Fruit fly (Drosophila melanogaster) whole organism, embryonic: ENCODE data around the gene Cpr23B.

Source experiments
- ATbp ChIP-seq: fragments of 200-800 bp; sonication (Bioruptor generic); optimal IDR thresholded peaks from 2 replicates; lab custom pipeline; 2017; ENCODE audit warnings: missing biosample characterization, mild to moderate bottlenecking, missing genetic modification characterization, missing genetic modification reagents
- Abd-B ChIP-seq: fragments of 200-800 bp; sonication (Bioruptor generic); optimal IDR thresholded peaks from 2 replicates; lab custom pipeline; 2018; ENCODE audit warnings: missing biosample characterization, mild to moderate bottlenecking, missing genetic modification characterization, moderate library complexity
- CG10565 ChIP-seq: fragments of 200-800 bp; sonication (Bioruptor generic); optimal IDR thresholded peaks from 3 replicates; lab custom pipeline; 2016; ENCODE audit warnings: missing biosample characterization, mild to moderate bottlenecking, missing genetic modification characterization
- CG11093 ChIP-seq: fragments of 200-800 bp; sonication (Bioruptor generic); IDR thresholded peaks from 3 replicates; pipeline ENCODE4 v1.3.6; 2022; ENCODE audit warnings: missing biosample characterization, missing genetic modification characterization
- CG11398 ChIP-seq: fragments of 200-800 bp; sonication (Bioruptor generic); optimal IDR thresholded peaks from 2 replicates; lab custom pipeline; 2016; ENCODE audit warnings: missing biosample characterization, missing genetic modification characterization
- CG11695 ChIP-seq: fragments of 200-800 bp; sonication (Bioruptor generic); IDR thresholded peaks from 3 replicates; pipeline ENCODE4 v1.3.6; 2022; ENCODE audit warnings: missing biosample characterization, missing genetic modification characterization
- CG13624 ChIP-seq: fragments of 200-800 bp; sonication (Bioruptor generic); optimal IDR thresholded peaks from 2 replicates; lab custom pipeline; 2016; ENCODE audit warnings: missing biosample characterization, missing genetic modification characterization
- CG1603 ChIP-seq: fragments of 200-800 bp; sonication (Bioruptor generic); optimal IDR thresholded peaks from 2 replicates; lab custom pipeline; 2019; ENCODE audit warnings: missing biosample characterization, mild to moderate bottlenecking, missing genetic modification characterization, moderate library complexity
- CG16815 ChIP-seq: fragments of 200-800 bp; sonication (Bioruptor generic); optimal IDR thresholded peaks from 3 replicates; lab custom pipeline; 2017; ENCODE audit warnings: missing biosample characterization, mild to moderate bottlenecking, missing genetic modification characterization
- CG1792 ChIP-seq: fragments of 200-800 bp; sonication (Bioruptor generic); optimal IDR thresholded peaks from 2 replicates; lab custom pipeline; 2016; ENCODE audit warnings: missing biosample characterization, missing genetic modification characterization
- CG1832 ChIP-seq: fragments of 200-800 bp; sonication (Bioruptor generic); optimal IDR thresholded peaks from 2 replicates; lab custom pipeline; 2017; ENCODE audit warnings: missing biosample characterization, mild to moderate bottlenecking, missing genetic modification characterization, inconsistent platforms
- CG2202 ChIP-seq: fragments of 200-800 bp; sonication (Bioruptor generic); optimal IDR thresholded peaks from 2 replicates; lab custom pipeline; 2018; ENCODE audit warnings: missing biosample characterization, mild to moderate bottlenecking, missing genetic modification characterization
- CG32532 ChIP-seq: fragments of 200-800 bp; sonication (Bioruptor generic); IDR thresholded peaks from 2 replicates; pipeline ENCODE4 v1.3.6; 2022; ENCODE audit warnings: missing biosample characterization, missing genetic modification characterization
- CG42726 ChIP-seq: fragments of 200-800 bp; sonication (Bioruptor generic); IDR thresholded peaks from 2 replicates; pipeline ENCODE4 v1.3.6; 2022; ENCODE audit warnings: missing biosample characterization, missing genetic modification characterization; ENCODE audit not compliant: partially characterized antibody
- CG4617 ChIP-seq: fragments of 200-800 bp; sonication (Bioruptor generic); optimal IDR thresholded peaks from 3 replicates; lab custom pipeline; 2016; ENCODE audit warnings: missing biosample characterization, missing genetic modification characterization, borderline replicate concordance
- CG6254 ChIP-seq: fragments of 200-800 bp; sonication (Bioruptor generic); optimal IDR thresholded peaks from 3 replicates; lab custom pipeline; 2017; ENCODE audit warnings: mild to moderate bottlenecking, missing biosample characterization, missing genetic modification reagents, missing genetic modification characterization
- CG7963 ChIP-seq: fragments of 200-800 bp; sonication (Bioruptor generic); IDR thresholded peaks from 3 replicates; pipeline ENCODE4 v1.3.6; 2022; ENCODE audit warnings: missing biosample characterization, missing genetic modification characterization; ENCODE audit not compliant: partially characterized antibody
- CG8478 ChIP-seq: fragments of >200 bp; optimal IDR thresholded peaks from 2 replicates; lab custom pipeline; 2018
- CrebB ChIP-seq: fragments of 200-800 bp; sonication (Bioruptor generic); optimal IDR thresholded peaks from 3 replicates; lab custom pipeline; 2018; ENCODE audit warnings: missing biosample characterization, mild to moderate bottlenecking, missing genetic modification characterization
- D19B ChIP-seq: fragments of 200-800 bp; sonication (Bioruptor generic); optimal IDR thresholded peaks from 2 replicates; lab custom pipeline; 2017; ENCODE audit warnings: missing biosample characterization, mild to moderate bottlenecking, missing genetic modification characterization
- ERR ChIP-seq: fragments of 200-800 bp; sonication (Bioruptor generic); optimal IDR thresholded peaks from 2 replicates; lab custom pipeline; 2016; ENCODE audit warnings: missing biosample characterization, missing genetic modification characterization
- Ets65A ChIP-seq: fragments of 200-800 bp; sonication (Bioruptor generic); peaks from one replicate; lab custom pipeline; 2016; ENCODE audit warnings: missing biosample characterization, missing genetic modification characterization
- Fer3 ChIP-seq: fragments of 200-800 bp; sonication (Bioruptor generic); optimal IDR thresholded peaks from 2 replicates; lab custom pipeline; 2018; ENCODE audit warnings: missing biosample characterization, mild to moderate bottlenecking, missing genetic modification characterization, moderate library complexity
- HLH4C ChIP-seq: fragments of 200-800 bp; sonication (Bioruptor generic); IDR thresholded peaks from 3 replicates; pipeline ENCODE4 v1.3.6; 2022; ENCODE audit warnings: missing biosample characterization, missing genetic modification characterization; ENCODE audit not compliant: partially characterized antibody
- Hey ChIP-seq: fragments of 200-800 bp; sonication (Bioruptor generic); optimal IDR thresholded peaks from 3 replicates; lab custom pipeline; 2018; ENCODE audit warnings: missing biosample characterization, mild to moderate bottlenecking, missing genetic modification characterization
- Lpt ChIP-seq: fragments of >200 bp; optimal IDR thresholded peaks from 2 replicates; lab custom pipeline; 2018; ENCODE audit warnings: missing biosample characterization, missing genetic modification characterization
- MBD-R2 ChIP-seq: fragments of 200-800 bp; sonication (Bioruptor generic); IDR thresholded peaks from 2 replicates; pipeline ENCODE4 v1.3.6; 2022; ENCODE audit warnings: missing biosample characterization, missing genetic modification characterization
- MESR4 ChIP-seq: fragments of 200-800 bp; sonication (Bioruptor generic); optimal IDR thresholded peaks from 2 replicates; lab custom pipeline; 2018; ENCODE audit warnings: missing biosample characterization, mild to moderate bottlenecking, missing genetic modification characterization, moderate library complexity
- TFAM ChIP-seq: fragments of 200-800 bp; sonication (Bioruptor generic); optimal IDR thresholded peaks from 2 replicates; lab custom pipeline; 2017; ENCODE audit warnings: missing biosample characterization, missing genetic modification characterization, inconsistent platforms
- Taf1 ChIP-seq: fragments of 200-800 bp; sonication (Bioruptor generic); IDR thresholded peaks from 2 replicates; pipeline ENCODE4 v1.3.6; 2022; ENCODE audit warnings: missing biosample characterization, missing genetic modification characterization
- aop ChIP-seq: fragments of 200-800 bp; sonication (Bioruptor generic); IDR thresholded peaks from 2 replicates; pipeline ENCODE4 v1.3.6; 2022; ENCODE audit warnings: missing biosample characterization, missing genetic modification characterization
- ase ChIP-seq: fragments of 200-800 bp; sonication (Bioruptor generic); IDR thresholded peaks from 3 replicates; pipeline ENCODE4 v1.3.6; 2022; ENCODE audit warnings: missing biosample characterization, missing genetic modification characterization
- bigmax ChIP-seq: fragments of 200-800 bp; sonication (Bioruptor generic); optimal IDR thresholded peaks from 2 replicates; lab custom pipeline; 2018; ENCODE audit warnings: missing biosample characterization, mild to moderate bottlenecking, missing genetic modification characterization
- bsh ChIP-seq, 2 experiments: fragments of 200-800 bp; sonication (Bioruptor generic); optimal IDR thresholded peaks; 2 replicates each; lab custom pipeline; 2017 to 2018; ENCODE audit warnings: mild to moderate bottlenecking in 2 of 2, missing biosample characterization in 2 of 2, missing genetic modification characterization in 2 of 2, moderate library complexity in 1 of 2
- btn ChIP-seq: fragments of 200-800 bp; sonication (Bioruptor generic); optimal IDR thresholded peaks from 2 replicates; lab custom pipeline; 2016; ENCODE audit warnings: missing biosample characterization, missing genetic modification characterization
- cg ChIP-seq: fragments of 200-800 bp; sonication (Bioruptor generic); optimal IDR thresholded peaks from 3 replicates; lab custom pipeline; 2019; ENCODE audit warnings: missing biosample characterization, mild to moderate bottlenecking, missing genetic modification characterization, moderate library complexity
- ftz-f1 ChIP-seq: fragments of 200-800 bp; sonication (Bioruptor generic); optimal IDR thresholded peaks from 2 replicates; lab custom pipeline; 2016; ENCODE audit warnings: missing biosample characterization, missing genetic modification characterization
- gfzf ChIP-seq: fragments of 200-800 bp; sonication (Bioruptor generic); optimal IDR thresholded peaks from 2 replicates; lab custom pipeline; 2016; ENCODE audit warnings: missing biosample characterization, mild to moderate bottlenecking, missing genetic modification characterization, moderate library complexity
- gsb ChIP-seq: fragments of 200-800 bp; sonication (Bioruptor generic); IDR thresholded peaks from 2 replicates; pipeline ENCODE4 v1.3.6; 2022; ENCODE audit warnings: missing biosample characterization, missing genetic modification characterization
- lov ChIP-seq, 2 experiments: fragments of 200-800 bp in 1 of 2; fragments of >200 bp in 1 of 2; sonication (Bioruptor generic) in 1 of 2; IDR thresholded peaks in 1 of 2; optimal IDR thresholded peaks in 1 of 2; 2 replicates in 1 of 2; 3 replicates in 1 of 2; pipeline versions ENCODE4 v1.3.6 to Lab custom; 2017 to 2022; ENCODE audit warnings: missing biosample characterization in 1 of 2, missing genetic modification characterization in 1 of 2
- nau ChIP-seq: fragments of 200-800 bp; sonication (Bioruptor generic); optimal IDR thresholded peaks from 3 replicates; lab custom pipeline; 2017; ENCODE audit warnings: missing biosample characterization, mild to moderate bottlenecking, missing genetic modification characterization, missing genetic modification reagents
- psq ChIP-seq: fragments of 200-800 bp; sonication (Bioruptor generic); optimal IDR thresholded peaks from 2 replicates; lab custom pipeline; 2017; ENCODE audit warnings: missing biosample characterization, missing genetic modification characterization
- sd ChIP-seq: fragments of 200-800 bp; sonication (Bioruptor generic); optimal IDR thresholded peaks from 3 replicates; lab custom pipeline; 2018; ENCODE audit warnings: missing biosample characterization, mild to moderate bottlenecking, missing genetic modification characterization, moderate library complexity
- sna ChIP-seq: fragments of 200-800 bp; sonication (Bioruptor generic); IDR thresholded peaks from 2 replicates; pipeline ENCODE4 v1.3.6; 2022; ENCODE audit warnings: missing biosample characterization, missing genetic modification characterization; ENCODE audit not compliant: partially characterized antibody
- so ChIP-seq: fragments of 200-800 bp; sonication (Bioruptor generic); IDR thresholded peaks from 3 replicates; pipeline ENCODE4 v1.3.6; 2022; ENCODE audit warnings: missing biosample characterization, missing genetic modification characterization
- sqz ChIP-seq: fragments of 200-800 bp; sonication (Bioruptor generic); optimal IDR thresholded peaks from 3 replicates; lab custom pipeline; 2018; ENCODE audit warnings: missing biosample characterization, mild to moderate bottlenecking, missing genetic modification characterization
- twi ChIP-seq: fragments of 200-800 bp; optimal IDR thresholded peaks from 2 replicates; lab custom pipeline; 2019; ENCODE audit warnings: missing biosample characterization, mild to moderate bottlenecking, missing genetic modification characterization, moderate library complexity
- vvl ChIP-seq: fragments of 200-800 bp; sonication (Bioruptor generic); IDR thresholded peaks from 2 replicates; pipeline ENCODE4 v1.3.6; 2022; ENCODE audit warnings: missing biosample characterization, missing genetic modification characterization
- zfh1 ChIP-seq: fragments of 200-800 bp; sonication (Bioruptor generic); IDR thresholded peaks from 3 replicates; pipeline ENCODE4 v1.3.6; 2022; ENCODE audit warnings: missing biosample characterization, missing genetic modification characterization

Gene Cpr23B

dm6 chr2L:2857862-2858734, 19.9 kb downstream of the Cpr23B start (continued):
- TF ChIP-seq Taf1 (GFP tag; lab: Robert Waterston, UW), result no peak
- no peak for TF ChIP-seq MBD-R2 (GFP tag; lab: Robert Waterston, UW)
- no peak for TF ChIP-seq vvl (GFP tag; lab: Robert Waterston, UW)
- no peak for TF ChIP-seq CG4617 (GFP tag; lab: Kevin White, UChicago)
- 0 out of 2 replicates have a peak, but pooled peaks have one; percentile 18 for TF ChIP-seq CG42726 (GFP tag; lab: Robert Waterston, UW)
- TF ChIP-seq Ets65A (GFP tag; lab: Kevin White, UChicago), result peak; percentile 35
- TF ChIP-seq CG11695 (GFP tag; lab: Robert Waterston, UW), result peak; percentile 48; the same call in 2 of the 3 replicates
- no peak for TF ChIP-seq CG16815 (GFP tag; lab: Kevin White, UChicago)
- peak; percentile 66 for TF ChIP-seq sd (tag; lab: Kevin White, UChicago)
- no peak for TF ChIP-seq CG2202 (tag; lab: Kevin White, UChicago)
- no peak for TF ChIP-seq btn (GFP tag; lab: Kevin White, UChicago)
- no peak for TF ChIP-seq CG1603 (tag; lab: Kevin White, UChicago)
- peak; percentile 5 to 57 for TF ChIP-seq bsh (GFP tag; optimal IDR thresholded peaks at IDR 0.05; lab: Kevin White, UChicago)
- TF ChIP-seq sqz (GFP tag; lab: Kevin White, UChicago), result peak; percentile 41
- peak; percentile 19 for TF ChIP-seq ERR (GFP tag; lab: Kevin White, UChicago)
- no peak for TF ChIP-seq CG32532 (GFP tag; lab: Robert Waterston, UW)
- TF ChIP-seq CG13624 (GFP tag; lab: Kevin White, UChicago), result no peak
- no peak for TF ChIP-seq aop (GFP tag; lab: Robert Waterston, UW)
- TF ChIP-seq Fer3 (tag; lab: Kevin White, UChicago), result peak; percentile 16
- TF ChIP-seq ase (GFP tag; lab: Robert Waterston, UW), result no peak
- no peak for TF ChIP-seq ATbp (GFP tag; lab: Kevin White, UChicago)
- no peak for TF ChIP-seq bigmax
- no peak for TF ChIP-seq MESR4 (GFP tag; lab: Kevin White, UChicago)
- no peak for TF ChIP-seq D19B
- no peak for TF ChIP-seq CG7963 (GFP tag; lab: Robert Waterston, UW)
- TF ChIP-seq CG1832 (GFP tag; lab: Kevin White, UChicago), result no peak
- no peak for TF ChIP-seq CG11398 (GFP tag; lab: Kevin White, UChicago)
- TF ChIP-seq Lpt (GFP tag; lab: Kevin White, UChicago), result no peak
- no peak for TF ChIP-seq CG1792 (GFP tag; lab: Kevin White, UChicago)
- no peak for TF ChIP-seq ftz-f1
- TF ChIP-seq CG6254 (GFP tag; lab: Kevin White, UChicago), result peak; percentile 11
- no peak for TF ChIP-seq CG8478
- TF ChIP-seq CG10565 (GFP tag; lab: Kevin White, UChicago), result no peak
- TF ChIP-seq nau (GFP tag; lab: Kevin White, UChicago), result no peak
- no peak for TF ChIP-seq lov (optimal IDR thresholded peaks at IDR 0.05; lab: Kevin White, UChicago)
- no peak for TF ChIP-seq lov (GFP tag; IDR thresholded peaks at IDR 0.05; lab: Robert Waterston, UW)
- TF ChIP-seq so (GFP tag; lab: Robert Waterston, UW), result peak; percentile 48; the same call in 1 of the 3 replicates
- no peak for TF ChIP-seq Hey (tag; lab: Kevin White, UChicago)
- no peak for TF ChIP-seq sna (GFP tag; lab: Robert Waterston, UW)
- peak; percentile 85 for TF ChIP-seq cg (GFP tag; lab: Kevin White, UChicago)
- no peak for TF ChIP-seq HLH4C (GFP tag; lab: Robert Waterston, UW)
- no peak for TF ChIP-seq Abd-B (GFP tag; lab: Kevin White, UChicago)
- TF ChIP-seq TFAM (GFP tag; lab: Kevin White, UChicago), result no peak
- no peak for TF ChIP-seq CrebB (tag; lab: Kevin White, UChicago)
- TF ChIP-seq gfzf (GFP tag; lab: Kevin White, UChicago), result no peak
- TF ChIP-seq gsb (GFP tag; lab: Robert Waterston, UW), result no peak
- TF ChIP-seq twi, result no peak
- TF ChIP-seq zfh1 (GFP tag; lab: Robert Waterston, UW), result no peak
- TF ChIP-seq CG11093 (GFP tag; lab: Robert Waterston, UW), result no peak
- no peak for TF ChIP-seq psq (GFP tag; lab: Kevin White, UChicago)
